Worm (Caenorhabditis elegans): Measurements from ENCODE around the gene act-4.

Gene act-4

DNA sequence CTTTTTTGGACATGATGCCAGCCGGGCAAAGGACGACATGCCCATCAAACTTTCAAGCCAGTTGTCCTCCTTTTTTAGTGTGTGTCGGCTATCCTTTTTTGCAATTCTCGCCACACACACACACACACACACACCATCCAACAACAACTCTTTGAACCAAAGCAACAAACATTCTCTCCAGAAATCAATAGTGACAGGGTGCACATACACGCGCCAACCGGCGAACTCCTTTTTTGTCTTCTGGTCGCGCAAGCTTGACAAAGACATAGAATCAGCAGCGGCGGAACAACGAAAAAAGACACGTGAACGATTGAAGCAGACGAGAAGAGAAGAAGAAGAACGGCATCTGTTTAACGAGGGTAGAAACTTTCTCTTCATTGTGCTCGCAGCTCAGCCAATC, 20.6 kb downstream of the act-4 start (continued):
- TF ChIP-seq mes-2 (tag; optimal IDR thresholded peaks at IDR 0.05; ENCODE audit: poor library complexity, severe bottlenecking) (no peak), Y105C5A.15 (GFP tag; IDR thresholded peaks at IDR 0.05) (no peak), F37D6.2 (tag; optimal IDR thresholded peaks at IDR 0.05) (no peak), nhr-42 (GFP tag; IDR thresholded peaks at IDR 0.05) (no peak), lin-13 (GFP tag; optimal IDR thresholded peaks at IDR 0.05) (no peak), nhr-237 (tag; optimal IDR thresholded peaks at IDR 0.05) (no peak), nhr-111 (GFP tag; optimal IDR thresholded peaks at IDR 0.05) (no peak), nhr-102 (tag; optimal IDR thresholded peaks at IDR 0.05) (no peak)

DNA sequence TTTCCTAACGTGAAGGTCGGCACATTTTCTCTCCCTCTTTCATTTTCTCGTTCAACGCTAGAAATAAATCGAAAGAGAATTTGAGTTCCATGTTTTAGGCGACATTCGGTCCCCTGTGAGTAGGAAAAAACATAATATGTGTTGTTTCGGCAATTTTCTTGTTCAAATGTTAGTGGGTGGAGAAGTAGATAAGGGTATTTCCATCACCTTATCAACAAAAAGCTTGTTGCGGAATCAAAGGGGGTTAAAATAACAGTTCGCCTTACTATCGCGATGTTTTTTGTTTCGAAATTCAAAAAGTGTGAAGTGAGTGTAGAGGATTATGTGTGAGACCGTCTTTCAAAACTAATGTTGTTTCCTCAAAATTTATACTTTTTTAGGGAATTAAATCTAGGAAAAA, 21.2 kb downstream of the act-4 start:
- TF ChIP-seq Y75B8A.6 (GFP tag; IDR thresholded peaks at IDR 0.05) (no peak), cey-2 (tag; optimal IDR thresholded peaks at IDR 0.05; ENCODE audit: borderline replicate concordance, insufficient read depth) (no peak), ceh-82 (tag; optimal IDR thresholded peaks at IDR 0.05) (no peak), ztf-11 (tag; optimal IDR thresholded peaks at IDR 0.05) (no peak), dmd-6 (GFP tag; IDR thresholded peaks at IDR 0.05) (no peak), fkh-10 (GFP tag; optimal IDR thresholded peaks at IDR 0.05) (no peak), daf-12 (tag; optimal IDR thresholded peaks at IDR 0.05) (no peak), Y105C5A.15 (GFP tag; IDR thresholded peaks at IDR 0.05) (no peak), madf-9 (GFP tag; conservative IDR thresholded peaks at IDR 0.05) (no peak), daf-16 (GFP tag; optimal IDR thresholded peaks at IDR 0.05) (no peak), daf-16 (tag; optimal IDR thresholded peaks at IDR 0.05) (peak; percentile 87), pqm-1 (tag; optimal IDR thresholded peaks at IDR 0.05) (peak; percentile 28), nhr-28 (tag; optimal IDR thresholded peaks at IDR 0.05) (peak; percentile 21), nhr-41 (GFP tag; IDR thresholded peaks at IDR 0.05) (no peak), php-3 (GFP tag; IDR thresholded peaks at IDR 0.05) (no peak), unc-62 (GFP tag; optimal IDR thresholded peaks at IDR 0.05 in 1 of 2) (peak in 1 of 2 experiments; percentile 35), unc-62 (tag; optimal IDR thresholded peaks at IDR 0.05) (no peak), zip-2 (tag; optimal IDR thresholded peaks at IDR 0.05) (no peak), nhr-10 (tag; optimal IDR thresholded peaks at IDR 0.05) (no peak), dve-1 (tag; optimal IDR thresholded peaks at IDR 0.05; ENCODE audit: insufficient read depth) (peak; percentile 12), nhr-77 (tag; optimal IDR thresholded peaks at IDR 0.05) (no peak)

DNA sequence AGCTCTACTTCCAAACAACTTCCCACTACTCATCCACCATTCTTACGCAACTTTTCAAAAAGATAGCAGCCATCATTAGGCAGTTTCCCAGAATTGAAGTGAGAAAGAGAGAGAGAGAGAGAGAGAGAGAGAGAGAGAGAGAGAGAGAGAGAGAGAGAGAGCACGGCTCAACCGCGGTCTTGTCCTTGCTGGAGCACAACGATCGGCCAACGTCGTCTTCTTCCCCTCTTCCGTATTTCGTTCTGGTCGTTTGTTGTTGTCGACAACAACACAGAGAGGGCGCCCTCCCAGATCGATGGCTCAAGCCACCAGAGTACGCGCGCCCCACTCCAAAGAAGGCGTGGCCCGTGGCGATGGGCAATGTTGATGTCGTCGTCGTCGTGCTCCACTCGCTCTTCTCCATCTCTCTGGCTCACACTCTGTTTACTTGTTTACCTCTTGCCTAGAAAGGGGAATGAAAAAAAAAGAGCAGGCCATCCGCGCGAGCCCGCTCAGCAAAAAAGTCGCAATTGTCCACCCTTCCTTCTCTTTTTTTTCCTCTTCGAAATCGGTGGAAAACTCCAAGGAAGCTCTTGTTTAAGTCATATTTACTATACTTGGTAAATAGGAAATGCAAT, 21.7 kb downstream of the act-4 start:
- TF ChIP-seq zfp-3 (GFP tag; conservative IDR thresholded peaks at IDR 0.05) (no peak), vab-7 (GFP tag; IDR thresholded peaks at IDR 0.05) (0 out of 2 replicates have a peak, but pooled peaks have one; percentile 4), zag-1 (tag; optimal IDR thresholded peaks at IDR 0.05) (no peak), egl-43 (GFP tag; IDR thresholded peaks at IDR 0.05) (peak; percentile 74; the same call in 1 of the 2 replicates), ctbp-1 (GFP tag; IDR thresholded peaks at IDR 0.05) (peak; percentile 86), mep-1 (tag; optimal IDR thresholded peaks at IDR 0.05) (peak; percentile 57), nhr-11 (tag; optimal IDR thresholded peaks at IDR 0.05) (peak; percentile 50), F37D6.2 (tag; optimal IDR thresholded peaks at IDR 0.05) (peak; percentile 26), rbr-2 (tag; optimal IDR thresholded peaks at IDR 0.05) (peak; percentile 74), lsy-2 (tag; optimal IDR thresholded peaks at IDR 0.05) (peak in 1 of 2 experiments; percentile 50), T20F7.1 (GFP tag; optimal IDR thresholded peaks at IDR 0.05) (no peak), unc-62 (GFP tag; optimal IDR thresholded peaks at IDR 0.05 in 1 of 2) (peak in 1 of 2 experiments; percentile 55), unc-62 (tag; optimal IDR thresholded peaks at IDR 0.05) (no peak), fkh-10 (GFP tag; optimal IDR thresholded peaks at IDR 0.05) (peak; percentile 73), hmg-1.1 (GFP tag; IDR thresholded peaks at IDR 0.05) (peak; percentile 45), attf-4 (tag; optimal IDR thresholded peaks at IDR 0.05) (no peak), hif-1 (tag; optimal IDR thresholded peaks at IDR 0.05) (peak in 1 of 2 experiments; percentile 26), mdl-1 (tag; optimal IDR thresholded peaks at IDR 0.05) (peak in 1 of 2 experiments; percentile 27), Y48G9A.11 (GFP tag; IDR thresholded peaks at IDR 0.05) (no peak), lin-38 (GFP tag; IDR thresholded peaks at IDR 0.05) (no peak), ceh-28 (tag; optimal IDR thresholded peaks at IDR 0.05) (peak; percentile 20), set-16 (GFP tag; IDR thresholded peaks at IDR 0.05) (peak; percentile 88), aha-1 (tag) (peak; percentile 5), snpc-1.2 (GFP tag; IDR thresholded peaks at IDR 0.05) (no peak)
